Fruit fly (Drosophila melanogaster): ENCODE results near the gene CG5984.
A peak's percentile ranks its signal among the peaks of the same experiment; 100 is the strongest.

Gene CG5984

DNA sequence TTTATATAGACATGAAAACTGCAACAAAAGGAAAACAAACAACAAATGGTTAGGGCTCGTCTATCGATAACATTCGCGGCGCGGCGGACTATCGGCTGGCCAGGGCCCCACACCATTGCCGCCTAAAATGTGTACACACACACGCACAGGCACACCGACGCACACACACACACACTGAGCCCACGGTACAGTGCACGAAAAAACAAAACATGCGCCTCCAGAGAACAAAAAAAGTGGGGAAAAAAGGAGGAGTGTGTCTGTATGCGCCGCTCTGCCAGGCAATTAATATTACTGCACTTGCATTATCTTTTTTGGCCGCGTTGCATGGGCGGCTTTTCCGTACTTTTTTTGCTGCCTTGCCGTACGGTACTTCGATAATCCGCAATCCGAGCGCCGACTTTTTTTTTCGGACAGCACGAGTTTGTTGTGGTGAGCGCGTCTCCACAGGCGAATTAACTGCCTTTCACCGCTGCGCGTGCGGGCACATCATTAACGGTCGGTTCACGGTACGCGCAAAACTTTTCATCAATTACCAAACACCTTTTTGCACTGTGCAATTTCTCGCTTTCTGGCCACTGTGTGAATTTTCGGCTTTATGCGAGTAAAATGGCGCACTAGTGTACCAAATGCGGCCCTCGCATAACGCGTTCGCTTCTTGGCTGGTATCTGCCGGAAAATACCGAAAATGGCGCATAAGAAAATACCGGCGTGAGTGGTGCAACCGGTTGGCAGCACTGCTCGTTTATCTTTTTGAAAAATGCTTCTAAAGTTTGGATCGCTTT, 15.8 kb upstream of the CG5984 start, which contains the start of gene woc (continued):
- peak; percentile 13 for TF ChIP-seq ttk (GFP tag; IDR thresholded peaks at IDR 0.05)
- TF ChIP-seq wdn (GFP tag; IDR thresholded peaks at IDR 0.05), result peak; percentile 69
- TF ChIP-seq CG4282 (GFP tag; optimal IDR thresholded peaks at IDR 0.05), result peak; percentile 71
- peak; percentile 33 for TF ChIP-seq CG18262 (tag; optimal IDR thresholded peaks at IDR 0.05)
- TF ChIP-seq CG14441 (GFP tag; IDR thresholded peaks at IDR 0.05), result 0 out of 2 replicates have a peak, but pooled peaks have one; percentile 15
- TF ChIP-seq Atf-2 (GFP tag; optimal IDR thresholded peaks at IDR 0.05), result peak; percentile 34
- TF ChIP-seq H15 (GFP tag; IDR thresholded peaks at IDR 0.05), result no peak
- no peak for TF ChIP-seq CG1529 (GFP tag; optimal IDR thresholded peaks at IDR 0.05)
- peak; percentile 43 for TF ChIP-seq CG9609 (GFP tag; optimal IDR thresholded peaks at IDR 0.05)
- TF ChIP-seq CG9437 (GFP tag; optimal IDR thresholded peaks at IDR 0.05), result no peak
- peak; percentile 23 for TF ChIP-seq CG10267 (tag; optimal IDR thresholded peaks at IDR 0.05)
- TF ChIP-seq CG43689 (GFP tag; IDR thresholded peaks at IDR 0.05), result no peak
- no peak for TF ChIP-seq Mes4 (GFP tag; optimal IDR thresholded peaks at IDR 0.05)
- TF ChIP-seq gt (GFP tag; IDR thresholded peaks at IDR 0.05), result no peak
- peak; percentile 8 for TF ChIP-seq CG3407 (GFP tag; optimal IDR thresholded peaks at IDR 0.05)
- TF ChIP-seq wor (GFP tag; IDR thresholded peaks at IDR 0.05), result no peak
- TF ChIP-seq pum (GFP tag; optimal IDR thresholded peaks at IDR 0.05), result peak; percentile 39
- no peak for TF ChIP-seq z (GFP tag; IDR thresholded peaks at IDR 0.05)
- no peak for TF ChIP-seq CG17385 (GFP tag; optimal IDR thresholded peaks at IDR 0.05)
- no peak for TF ChIP-seq CG12942 (GFP tag; optimal IDR thresholded peaks at IDR 0.05)
- no peak for TF ChIP-seq Sox102F (GFP tag; optimal IDR thresholded peaks at IDR 0.05)
- peak; percentile 97 for TF ChIP-seq phol (tag; optimal IDR thresholded peaks at IDR 0.05)
- TF ChIP-seq amos (GFP tag; IDR thresholded peaks at IDR 0.05; ENCODE audit: partially characterized antibody), result peak; percentile 85
- peak; percentile 57; the same call in 2 of the 3 replicates for TF ChIP-seq Aef1 (GFP tag; IDR thresholded peaks at IDR 0.05)
- TF ChIP-seq CG11247 (GFP tag; IDR thresholded peaks at IDR 0.05), result 0 out of 2 replicates have a peak, but pooled peaks have one; percentile 9
- TF ChIP-seq sens (GFP tag), result peak; percentile 94
- TF ChIP-seq BEAF-32 (GFP tag; optimal IDR thresholded peaks at IDR 0.05), result peak; percentile 77
- peak; percentile 37 for TF ChIP-seq NK7.1 (GFP tag; optimal IDR thresholded peaks at IDR 0.05)
- peak; percentile 83 for TF ChIP-seq nerfin-2 (GFP tag; IDR thresholded peaks at IDR 0.05; ENCODE audit: partially characterized antibody)
- TF ChIP-seq Tbp (GFP tag; optimal IDR thresholded peaks at IDR 0.05), result no peak
- no peak for TF ChIP-seq ro (GFP tag; IDR thresholded peaks at IDR 0.05)
- peak; percentile 89 for TF ChIP-seq bbx (GFP tag; IDR thresholded peaks at IDR 0.05; ENCODE audit: partially characterized antibody)
- TF ChIP-seq CG5953 (GFP tag; IDR thresholded peaks at IDR 0.05), result no peak
- TF ChIP-seq CG3163 (GFP tag; optimal IDR thresholded peaks at IDR 0.05), result peak; percentile 33
- no peak for TF ChIP-seq CG8290 (GFP tag; optimal IDR thresholded peaks at IDR 0.05)
- no peak for TF ChIP-seq CG8290 (tag; optimal IDR thresholded peaks at IDR 0.05)
- TF ChIP-seq mirr (GFP tag; optimal IDR thresholded peaks at IDR 0.05), result no peak
- no peak for TF ChIP-seq Eip74EF (GFP tag; optimal IDR thresholded peaks at IDR 0.05)
- peak; percentile 89 for TF ChIP-seq CG9797 (GFP tag; optimal IDR thresholded peaks at IDR 0.05)
- no peak for TF ChIP-seq tap (tag; optimal IDR thresholded peaks at IDR 0.05)
- TF ChIP-seq CG18619 (GFP tag; optimal IDR thresholded peaks at IDR 0.05), result peak; percentile 61
- peak in 1 of 2 experiments; percentile 39 for TF ChIP-seq Hr51 (GFP tag; optimal IDR thresholded peaks at IDR 0.05)
- TF ChIP-seq CG6765 (GFP tag; optimal IDR thresholded peaks at IDR 0.05), result peak; percentile 37
- TF ChIP-seq PHDP (tag; optimal IDR thresholded peaks at IDR 0.05), result no peak
- TF ChIP-seq CG1602 (GFP tag; optimal IDR thresholded peaks at IDR 0.05), result peak; percentile 45
- TF ChIP-seq tna (GFP tag; IDR thresholded peaks at IDR 0.05; ENCODE audit: partially characterized antibody), result peak; percentile 88
- TF ChIP-seq Gsc (GFP tag; IDR thresholded peaks at IDR 0.05), result no peak
- TF ChIP-seq CG8765 (GFP tag; IDR thresholded peaks at IDR 0.05), result 0 out of 2 replicates have a peak, but pooled peaks have one; percentile 6
- peak; percentile 66 for TF ChIP-seq CG7556 (GFP tag; optimal IDR thresholded peaks at IDR 0.05)
- TF ChIP-seq Oli (tag; optimal IDR thresholded peaks at IDR 0.05), result no peak
